Worm (Caenorhabditis elegans): ENCODE results near the gene txt-9.

txt-9 gene

ce11 chrII:5049865-5050342 lies 35.7 kb upstream of the txt-9 start, which contains the start of gene F33G12.6:
F33G12.6 (plus strand) TSS chrII:5049915.
- TF ChIP-seq med-1 (GFP tag; optimal IDR thresholded peaks at IDR 0.05; ENCODE audit: insufficient read depth) (no peak), cog-1 (tag; optimal IDR thresholded peaks at IDR 0.05) (no peak), tab-1 (GFP tag; IDR thresholded peaks at IDR 0.05) (no peak)

ce11 chrII:5050776-5051175 lies 34.8 kb upstream of the txt-9 start:
- TF ChIP-seq flt-1 (GFP tag; IDR thresholded peaks at IDR 0.05) (no peak), tab-1 (GFP tag; IDR thresholded peaks at IDR 0.05) (no peak), med-1 (GFP tag; optimal IDR thresholded peaks at IDR 0.05; ENCODE audit: insufficient read depth) (no peak), ztf-29 (GFP tag; IDR thresholded peaks at IDR 0.05) (no peak), T22C8.4 (GFP tag; IDR thresholded peaks at IDR 0.05) (no peak), cog-1 (tag; optimal IDR thresholded peaks at IDR 0.05) (no peak), klf-2 (GFP tag; conservative IDR thresholded peaks at IDR 0.05) (no peak), ztf-23 (GFP tag; IDR thresholded peaks at IDR 0.05) (no peak), ref-1 (GFP tag; conservative IDR thresholded peaks at IDR 0.05) (no peak)

DNA sequence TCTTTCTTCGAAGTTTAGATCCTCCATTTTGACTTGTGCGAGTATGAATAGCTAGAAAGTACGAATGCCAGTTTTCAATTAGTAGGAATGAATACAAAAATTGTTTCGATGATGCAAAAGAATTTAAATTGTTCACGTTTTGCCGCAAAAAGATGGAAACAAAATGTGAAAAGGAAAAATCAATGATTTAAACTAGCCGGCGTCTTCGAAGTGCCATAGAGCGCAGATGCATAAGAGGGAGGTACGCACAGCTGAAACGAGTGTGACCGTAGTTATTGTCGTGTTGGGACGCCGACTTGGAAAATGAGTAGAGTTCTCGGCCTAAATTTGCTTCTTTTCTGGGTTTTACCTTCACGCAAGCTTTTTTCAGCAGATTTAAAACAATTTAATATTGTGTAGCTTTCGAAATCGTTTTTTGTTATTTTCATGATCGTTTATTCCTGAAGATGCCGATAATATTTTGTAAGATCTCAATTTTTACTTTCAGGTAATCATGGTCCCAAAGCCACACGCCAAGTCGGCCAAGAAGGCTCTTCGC lies 30.4 kb upstream of the txt-9 start, which contains the start of the genes ify-1 and rpl-22:
Gene ify-1 (minus strand): TSS at position 51 of the 538 bp plus-strand sequence.
Gene rpl-22 (plus strand): TSS at position 488 of the 538 bp plus-strand sequence.
- TF ChIP-seq ztf-29 (GFP tag; IDR thresholded peaks at IDR 0.05) (no peak; the same call in 1 of the 2 replicates), tab-1 (GFP tag; IDR thresholded peaks at IDR 0.05) (no peak), med-1 (GFP tag; optimal IDR thresholded peaks at IDR 0.05; ENCODE audit: insufficient read depth) (no peak), ref-1 (GFP tag; conservative IDR thresholded peaks at IDR 0.05) (no peak), flt-1 (GFP tag; IDR thresholded peaks at IDR 0.05) (peak; percentile 77), T22C8.4 (GFP tag; IDR thresholded peaks at IDR 0.05) (peak; percentile 72; the same call in 1 of the 2 replicates), cog-1 (tag; optimal IDR thresholded peaks at IDR 0.05) (peak; percentile 65), ztf-23 (GFP tag; IDR thresholded peaks at IDR 0.05) (peak; percentile 83), klf-2 (GFP tag; conservative IDR thresholded peaks at IDR 0.05) (no peak)

ce11 chrII:5056254-5056653 lies 29.3 kb upstream of the txt-9 start:
- TF ChIP-seq med-1 (GFP tag; optimal IDR thresholded peaks at IDR 0.05; ENCODE audit: insufficient read depth): no peak
- TF ChIP-seq tab-1 (GFP tag; IDR thresholded peaks at IDR 0.05): no peak
- TF ChIP-seq flt-1 (GFP tag; IDR thresholded peaks at IDR 0.05): no peak

DNA sequence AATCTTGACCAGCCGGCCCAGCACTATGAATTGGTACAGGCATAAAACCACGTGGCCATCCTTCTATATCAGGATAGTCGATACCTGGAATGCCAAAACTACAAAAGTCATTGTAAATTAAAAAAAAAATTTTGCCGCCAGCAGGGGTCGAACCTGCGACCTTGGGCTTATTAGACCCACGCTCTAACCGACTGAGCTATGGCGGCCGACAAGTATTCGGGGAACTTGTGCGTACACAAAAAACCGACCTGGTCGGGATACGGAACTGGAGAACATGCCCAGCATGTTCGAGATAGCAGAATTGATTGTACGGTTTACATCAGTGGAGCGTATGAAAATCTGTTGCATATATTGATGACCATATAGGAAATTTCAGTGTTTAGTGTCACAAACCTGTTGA lies 28.3 kb upstream of the txt-9 start:
- TF ChIP-seq ztf-29 (GFP tag; IDR thresholded peaks at IDR 0.05) (peak; percentile 78; the same call in 1 of the 2 replicates), flt-1 (GFP tag; IDR thresholded peaks at IDR 0.05) (peak; percentile 81), T22C8.4 (GFP tag; IDR thresholded peaks at IDR 0.05) (peak; percentile 43; the same call in 1 of the 2 replicates), klf-2 (GFP tag; conservative IDR thresholded peaks at IDR 0.05) (no peak), tab-1 (GFP tag; IDR thresholded peaks at IDR 0.05) (peak; percentile 74), ref-1 (GFP tag; conservative IDR thresholded peaks at IDR 0.05) (peak; percentile 68; the same call in 1 of the 2 replicates), med-1 (GFP tag; optimal IDR thresholded peaks at IDR 0.05; ENCODE audit: insufficient read depth) (no peak), ztf-23 (GFP tag; IDR thresholded peaks at IDR 0.05) (no peak), cog-1 (tag; optimal IDR thresholded peaks at IDR 0.05) (no peak)

DNA sequence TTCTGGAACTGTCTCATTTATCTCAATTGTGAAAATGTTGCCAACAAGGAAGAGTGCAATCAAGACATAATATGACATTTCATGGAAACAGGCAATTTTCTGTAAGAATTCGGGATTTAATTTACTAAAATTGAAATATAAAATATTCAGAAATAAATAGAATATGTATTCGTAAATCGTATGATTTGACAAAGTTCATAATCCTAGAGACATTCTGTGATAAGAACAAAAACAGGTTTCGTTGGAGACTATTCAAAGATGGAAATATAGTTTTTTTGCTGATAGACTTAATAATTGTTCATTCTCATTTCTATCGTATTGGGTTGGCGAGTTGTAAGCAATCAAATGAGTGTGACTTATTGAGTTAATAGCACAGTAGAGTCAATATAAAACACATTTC lies 27.5 kb upstream of the txt-9 start, which contains the start of gene C27A2.12:
Gene C27A2.12 (minus strand): TSS at position 101 of the 400 bp plus-strand sequence.
- TF ChIP-seq med-1 (GFP tag; optimal IDR thresholded peaks at IDR 0.05; ENCODE audit: insufficient read depth): no peak
- no peak for TF ChIP-seq flt-1 (GFP tag; IDR thresholded peaks at IDR 0.05)
- TF ChIP-seq ztf-23 (GFP tag; IDR thresholded peaks at IDR 0.05): no peak
- TF ChIP-seq tab-1 (GFP tag; IDR thresholded peaks at IDR 0.05): no peak
- no peak for TF ChIP-seq cog-1 (tag; optimal IDR thresholded peaks at IDR 0.05)
- no peak for TF ChIP-seq ztf-29 (GFP tag; IDR thresholded peaks at IDR 0.05)
- TF ChIP-seq T22C8.4 (GFP tag; IDR thresholded peaks at IDR 0.05): no peak
- no peak for TF ChIP-seq klf-2 (GFP tag; conservative IDR thresholded peaks at IDR 0.05)
- no peak for TF ChIP-seq ref-1 (GFP tag; conservative IDR thresholded peaks at IDR 0.05)

- TF ChIP-seq klf-2 (GFP tag; conservative IDR thresholded peaks at IDR 0.05) (no peak), flt-1 (GFP tag; IDR thresholded peaks at IDR 0.05) (no peak), med-1 (GFP tag; optimal IDR thresholded peaks at IDR 0.05; ENCODE audit: insufficient read depth) (no peak), T22C8.4 (GFP tag; IDR thresholded peaks at IDR 0.05) (no peak), ref-1 (GFP tag; conservative IDR thresholded peaks at IDR 0.05) (no peak), ztf-23 (GFP tag; IDR thresholded peaks at IDR 0.05) (no peak), ztf-29 (GFP tag; IDR thresholded peaks at IDR 0.05) (no peak), tab-1 (GFP tag; IDR thresholded peaks at IDR 0.05) (no peak), cog-1 (tag; optimal IDR thresholded peaks at IDR 0.05) (no peak)
Observed at ce11 chrII:5060719-5061118, 24.9 kb upstream of the txt-9 start, which contains the start of gene pho-12. pho-12 (minus strand) TSS chrII:5060819.

DNA sequence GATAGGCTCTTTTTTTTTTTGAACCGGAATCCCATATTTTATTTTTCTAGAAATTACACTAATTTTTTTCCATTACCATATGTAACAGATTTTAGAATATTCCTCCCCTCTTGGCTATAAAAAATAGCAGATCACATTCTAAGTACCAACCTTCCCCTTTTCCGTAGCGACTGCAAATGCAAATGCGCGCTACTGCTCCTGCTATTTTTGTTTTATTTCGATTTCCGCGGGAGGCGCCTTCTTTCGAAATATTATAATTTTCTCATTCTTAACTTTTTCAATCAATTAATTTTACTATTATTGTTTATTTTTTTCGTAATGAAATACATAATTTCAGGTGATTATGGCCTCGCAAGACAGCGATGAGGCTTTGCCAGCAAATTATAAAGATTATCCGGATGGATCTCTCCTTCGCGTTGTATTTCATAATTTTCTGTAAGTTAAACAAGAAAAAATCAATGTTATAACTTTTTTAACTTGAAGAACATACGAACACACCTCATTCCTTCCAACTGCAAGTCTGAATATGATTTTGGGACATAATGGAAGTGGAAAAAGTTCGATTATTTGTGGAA lies 23.7 kb upstream of the txt-9 start, which contains the start of gene smc-5:
Gene smc-5 (plus strand): TSS at position 332 of the 575 bp plus-strand sequence.
- peak; percentile 4 for TF ChIP-seq cog-1 (tag; optimal IDR thresholded peaks at IDR 0.05)
- no peak for TF ChIP-seq ref-1 (GFP tag; conservative IDR thresholded peaks at IDR 0.05)
- no peak for TF ChIP-seq med-1 (GFP tag; optimal IDR thresholded peaks at IDR 0.05; ENCODE audit: insufficient read depth)
- no peak for TF ChIP-seq ztf-29 (GFP tag; IDR thresholded peaks at IDR 0.05)
- no peak for TF ChIP-seq tab-1 (GFP tag; IDR thresholded peaks at IDR 0.05)
- TF ChIP-seq ztf-23 (GFP tag; IDR thresholded peaks at IDR 0.05): 0 out of 2 replicates have a peak, but pooled peaks have one; percentile 38
- TF ChIP-seq klf-2 (GFP tag; conservative IDR thresholded peaks at IDR 0.05): 0 out of 2 replicates have a peak, but pooled peaks have one; percentile 55
- peak; percentile 56; the same call in 1 of the 2 replicates for TF ChIP-seq flt-1 (GFP tag; IDR thresholded peaks at IDR 0.05)
- 0 out of 2 replicates have a peak, but pooled peaks have one; percentile 9 for TF ChIP-seq T22C8.4 (GFP tag; IDR thresholded peaks at IDR 0.05)

DNA sequence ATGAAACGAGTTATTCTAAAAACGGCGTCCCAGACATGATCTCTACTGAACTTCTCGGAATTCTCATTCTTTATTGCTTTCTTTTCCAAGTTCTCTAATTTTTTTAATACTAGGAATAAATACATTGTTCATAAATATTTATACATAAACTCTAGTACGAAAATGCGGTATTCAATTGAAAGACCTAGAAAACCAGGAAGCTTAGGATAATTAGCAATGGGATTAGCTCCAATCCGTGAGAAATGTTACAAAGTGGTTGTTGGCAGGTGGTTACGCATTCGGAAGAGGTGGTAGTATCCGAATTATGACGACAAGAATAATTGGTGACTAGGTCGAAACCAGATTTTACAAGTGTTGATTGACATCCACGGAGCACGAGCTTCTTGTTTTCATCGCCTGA lies 18.6 kb upstream of the txt-9 start:
- no peak for TF ChIP-seq klf-2 (GFP tag; conservative IDR thresholded peaks at IDR 0.05)
- TF ChIP-seq cog-1 (tag; optimal IDR thresholded peaks at IDR 0.05): no peak
- no peak for TF ChIP-seq flt-1 (GFP tag; IDR thresholded peaks at IDR 0.05)
- TF ChIP-seq ztf-23 (GFP tag; IDR thresholded peaks at IDR 0.05): no peak
- no peak for TF ChIP-seq tab-1 (GFP tag; IDR thresholded peaks at IDR 0.05)
- no peak for TF ChIP-seq T22C8.4 (GFP tag; IDR thresholded peaks at IDR 0.05)
- no peak for TF ChIP-seq ztf-29 (GFP tag; IDR thresholded peaks at IDR 0.05)
- no peak for TF ChIP-seq med-1 (GFP tag; optimal IDR thresholded peaks at IDR 0.05; ENCODE audit: insufficient read depth)
- TF ChIP-seq ref-1 (GFP tag; conservative IDR thresholded peaks at IDR 0.05): no peak

Measured in whole organism, midembryonic.